Worm (Caenorhabditis elegans) whole organism, mixed stage, embryonic: ENCODE data around the gene cand-1.

Experiments used
- M03D4.4 ChIP-seq: sonication (generic microtip); optimal IDR thresholded peaks from 2 replicates; lab custom pipeline; 2017; ENCODE audit warnings: mild to moderate bottlenecking, missing genetic modification characterization, missing compliant biosample characterization
- blmp-1 ChIP-seq: fragments of 150-350 bp; optimal IDR thresholded peaks from 2 replicates; lab custom pipeline; 2014; ENCODE audit warnings: missing biosample characterization, missing genetic modification characterization
- ceh-39 ChIP-seq: fragments of 150-350 bp; optimal IDR thresholded peaks from 2 replicates; lab custom pipeline; 2014; ENCODE audit warnings: missing biosample characterization, missing genetic modification characterization
- ceh-43 ChIP-seq: fragments of 200-800 bp; sonication (Bioruptor generic); optimal IDR thresholded peaks from 2 replicates; lab custom pipeline; 2018; ENCODE audit warnings: mild to moderate bottlenecking, missing genetic modification characterization, moderate library complexity, missing compliant biosample characterization
- ceh-83 ChIP-seq: fragments of 200-800 bp; sonication (Bioruptor generic); optimal IDR thresholded peaks from 2 replicates; lab custom pipeline; 2018; ENCODE audit warnings: mild to moderate bottlenecking, missing genetic modification characterization, missing compliant biosample characterization
- ces-1 ChIP-seq: fragments of 150-350 bp; optimal IDR thresholded peaks from 2 replicates; lab custom pipeline; 2014; ENCODE audit warnings: missing biosample characterization, missing genetic modification reagents, missing genetic modification characterization
- cnd-1 ChIP-seq: fragments of 200-800 bp; sonication (Bioruptor generic); optimal IDR thresholded peaks from 2 replicates; lab custom pipeline; 2018; ENCODE audit warnings: mild to moderate bottlenecking, missing genetic modification characterization, missing compliant biosample characterization
- drap-1 ChIP-seq: fragments of 200-800 bp; sonication (Bioruptor generic); optimal IDR thresholded peaks from 3 replicates; lab custom pipeline; 2018; ENCODE audit warnings: mild to moderate bottlenecking, missing genetic modification characterization, missing compliant biosample characterization
- elt-1 ChIP-seq: sonication (generic microtip); optimal IDR thresholded peaks from 2 replicates; lab custom pipeline; 2017; ENCODE audit warnings: missing genetic modification characterization, mild to moderate bottlenecking, missing compliant biosample characterization, antibody characterized with exemption, moderate library complexity, borderline replicate concordance; ENCODE audit not compliant: insufficient read depth
- elt-3 ChIP-seq: fragments of 150-350 bp; optimal IDR thresholded peaks from 2 replicates; lab custom pipeline; 2014; ENCODE audit warnings: missing biosample characterization, missing genetic modification characterization
- flh-1 ChIP-seq: fragments of 200-800 bp; sonication (Bioruptor generic); optimal IDR thresholded peaks from 2 replicates; lab custom pipeline; 2018; ENCODE audit warnings: mild to moderate bottlenecking, missing genetic modification characterization, moderate library complexity, missing compliant biosample characterization
- ham-2 ChIP-seq: fragments of 200-800 bp; sonication (Bioruptor generic); optimal IDR thresholded peaks from 2 replicates; lab custom pipeline; 2018; ENCODE audit warnings: mild to moderate bottlenecking, missing genetic modification characterization, missing compliant biosample characterization
- hlh-1 ChIP-seq: fragments of 150-350 bp; optimal IDR thresholded peaks from 2 replicates; lab custom pipeline; 2014; ENCODE audit warnings: missing biosample characterization, missing genetic modification reagents, missing genetic modification characterization
- lin-13 ChIP-seq: fragments of 150-350 bp; optimal IDR thresholded peaks from 2 replicates; lab custom pipeline; 2014; ENCODE audit warnings: missing biosample characterization, missing genetic modification characterization
- lin-32 ChIP-seq: fragments of 200-800 bp; sonication (Bioruptor generic); optimal IDR thresholded peaks from 2 replicates; lab custom pipeline; 2018; ENCODE audit warnings: mild to moderate bottlenecking, missing genetic modification characterization, missing compliant biosample characterization
- lsy-2 ChIP-seq: fragments of 150-350 bp; optimal IDR thresholded peaks from 2 replicates; lab custom pipeline; 2014; ENCODE audit warnings: missing biosample characterization, missing genetic modification characterization
- mab-5 ChIP-seq: fragments of 150-350 bp; optimal IDR thresholded peaks from 2 replicates; lab custom pipeline; 2014; ENCODE audit warnings: missing biosample characterization, missing genetic modification characterization
- mep-1 ChIP-seq: fragments of 150-350 bp; optimal IDR thresholded peaks from 2 replicates; lab custom pipeline; 2017; ENCODE audit warnings: missing biosample characterization, missing genetic modification reagents, missing genetic modification characterization, inconsistent platforms
- mls-2 ChIP-seq: sonication (generic microtip); optimal IDR thresholded peaks from 2 replicates; lab custom pipeline; 2016; ENCODE audit warnings: mild to moderate bottlenecking, missing genetic modification characterization, moderate library complexity, missing compliant biosample characterization
- nhr-12 ChIP-seq: fragments of 150-350 bp; optimal IDR thresholded peaks from 2 replicates; lab custom pipeline; 2014; ENCODE audit warnings: missing biosample characterization, missing genetic modification characterization
- nhr-2 ChIP-seq: fragments of 150-350 bp; optimal IDR thresholded peaks from 2 replicates; lab custom pipeline; 2014; ENCODE audit warnings: missing biosample characterization, missing genetic modification characterization
- nhr-237 ChIP-seq: fragments of 150-350 bp; optimal IDR thresholded peaks from 2 replicates; lab custom pipeline; 2014; ENCODE audit warnings: missing biosample characterization, missing genetic modification characterization
- nhr-28 ChIP-seq: fragments of 150-350 bp; optimal IDR thresholded peaks from 2 replicates; lab custom pipeline; 2014; ENCODE audit warnings: missing biosample characterization, missing genetic modification characterization
- pha-4 ChIP-seq: fragments of 150-350 bp; optimal IDR thresholded peaks from 2 replicates; lab custom pipeline; 2018; ENCODE audit warnings: missing biosample characterization, missing genetic modification reagents, missing genetic modification characterization
- sem-2 ChIP-seq: fragments of 200-800 bp; sonication (Bioruptor generic); optimal IDR thresholded peaks from 2 replicates; lab custom pipeline; 2018; ENCODE audit warnings: mild to moderate bottlenecking, missing genetic modification characterization, missing compliant biosample characterization
- snpc-4 ChIP-seq: fragments of 150-350 bp; optimal IDR thresholded peaks from 2 replicates; lab custom pipeline; 2014; ENCODE audit warnings: missing biosample characterization, missing genetic modification characterization
- sptf-1 ChIP-seq: sonication (generic microtip); optimal IDR thresholded peaks from 2 replicates; lab custom pipeline; 2017; ENCODE audit warnings: mild to moderate bottlenecking, missing genetic modification characterization, moderate library complexity, missing compliant biosample characterization
- tbx-8 ChIP-seq: fragments of 200-800 bp; sonication (Bioruptor generic); optimal IDR thresholded peaks from 2 replicates; lab custom pipeline; 2018; ENCODE audit warnings: mild to moderate bottlenecking, missing genetic modification characterization, moderate library complexity, missing compliant biosample characterization
- unc-120 ChIP-seq: sonication (generic microtip); optimal IDR thresholded peaks from 2 replicates; lab custom pipeline; 2017; ENCODE audit warnings: missing genetic modification characterization, missing compliant biosample characterization; ENCODE audit not compliant: poor library complexity, severe bottlenecking
- unc-39 ChIP-seq: fragments of 150-350 bp; optimal IDR thresholded peaks from 2 replicates; lab custom pipeline; 2014; ENCODE audit warnings: missing biosample characterization, missing genetic modification characterization
- unc-62 ChIP-seq: fragments of 150-350 bp; optimal IDR thresholded peaks from 2 replicates; lab custom pipeline; 2014; ENCODE audit warnings: missing biosample characterization, missing genetic modification reagents, missing genetic modification characterization
- ztf-11 ChIP-seq: fragments of 150-350 bp; optimal IDR thresholded peaks from 2 replicates; lab custom pipeline; 2014; ENCODE audit warnings: missing biosample characterization, missing genetic modification characterization

cand-1 gene

ce11 chrV:16804795-16805194 lies 2.1 kb downstream of the cand-1 start:
- no peak for TF ChIP-seq lin-32 (GFP tag; lab: Kevin White, UChicago)
- TF ChIP-seq elt-1, result no peak
- no peak for TF ChIP-seq ham-2 (GFP tag; lab: Kevin White, UChicago)
- TF ChIP-seq sem-2 (GFP tag; lab: Kevin White, UChicago), result no peak
- TF ChIP-seq nhr-237 (tag; lab: Kevin White, UChicago), result no peak

ce11 chrV:16808168-16808567 lies 5.5 kb downstream of the cand-1 start:
- TF ChIP-seq pha-4 (tag; lab: Kevin White, UChicago) (no peak), lsy-2 (tag; lab: Kevin White, UChicago) (no peak), M03D4.4 (tag; lab: Kevin White, UChicago) (no peak), unc-62 (GFP tag; lab: Kevin White, UChicago) (no peak), snpc-4 (no peak), ztf-11 (no peak), nhr-237 (tag; lab: Kevin White, UChicago) (no peak), ceh-39 (tag; lab: Kevin White, UChicago) (no peak), mep-1 (tag; lab: Kevin White, UChicago) (no peak), lin-32 (GFP tag; lab: Kevin White, UChicago) (no peak), mab-5 (no peak), unc-120 (tag; lab: Kevin White, UChicago) (no peak), ham-2 (GFP tag; lab: Kevin White, UChicago) (no peak), sem-2 (GFP tag; lab: Kevin White, UChicago) (no peak), blmp-1 (tag; lab: Kevin White, UChicago) (no peak), tbx-8 (GFP tag; lab: Kevin White, UChicago) (no peak), cnd-1 (tag; lab: Kevin White, UChicago) (no peak), mls-2 (tag; lab: Kevin White, UChicago) (no peak)

ce11 chrV:16811841-16812240 lies 9.2 kb downstream of the cand-1 start:
- TF ChIP-seq flh-1 (GFP tag; lab: Kevin White, UChicago), result no peak
- no peak for TF ChIP-seq ceh-39 (tag; lab: Kevin White, UChicago)
- no peak for TF ChIP-seq ceh-43
- no peak for TF ChIP-seq mab-5
- TF ChIP-seq ham-2 (GFP tag; lab: Kevin White, UChicago), result no peak
- no peak for TF ChIP-seq elt-1
- no peak for TF ChIP-seq unc-39
- TF ChIP-seq sptf-1 (tag; lab: Kevin White, UChicago), result no peak
- TF ChIP-seq nhr-12 (tag; lab: Kevin White, UChicago), result no peak
- TF ChIP-seq mep-1 (tag; lab: Kevin White, UChicago), result no peak
- TF ChIP-seq unc-62 (GFP tag; lab: Kevin White, UChicago), result no peak
- no peak for TF ChIP-seq drap-1 (GFP tag; lab: Kevin White, UChicago)
- TF ChIP-seq nhr-28 (tag; lab: Kevin White, UChicago), result no peak
- no peak for TF ChIP-seq sem-2 (GFP tag; lab: Kevin White, UChicago)
- TF ChIP-seq lin-13 (tag; lab: Kevin White, UChicago), result no peak
- no peak for TF ChIP-seq elt-3

ce11 chrV:16812371-16812770 lies 9.7 kb downstream of the cand-1 start:
- TF ChIP-seq ham-2 (GFP tag; lab: Kevin White, UChicago), result no peak
- TF ChIP-seq ceh-43, result no peak
- no peak for TF ChIP-seq nhr-12 (tag; lab: Kevin White, UChicago)

ce11 chrV:16814541-16815207 lies 12.0 kb downstream of the cand-1 start:
- TF ChIP-seq sptf-1 (tag; lab: Kevin White, UChicago), result no peak
- TF ChIP-seq unc-62 (GFP tag; lab: Kevin White, UChicago), result peak; percentile 16

ce11 chrV:16815261-16815660 lies 12.6 kb downstream of the cand-1 start, which contains the start of gene T20B3.1:
Gene T20B3.1 (plus strand): TSS chrV:16815561.
- TF ChIP-seq lin-32 (GFP tag; lab: Kevin White, UChicago) (no peak), hlh-1 (tag; lab: Kevin White, UChicago) (no peak), mep-1 (tag; lab: Kevin White, UChicago) (no peak), snpc-4 (no peak), ztf-11 (no peak), unc-62 (GFP tag; lab: Kevin White, UChicago) (no peak), elt-1 (no peak), ham-2 (GFP tag; lab: Kevin White, UChicago) (no peak), elt-3 (no peak), nhr-2 (tag; lab: Kevin White, UChicago) (no peak), unc-39 (no peak), lsy-2 (tag; lab: Kevin White, UChicago) (no peak), ceh-83 (GFP tag; lab: Kevin White, UChicago) (no peak), nhr-237 (tag; lab: Kevin White, UChicago) (no peak), ceh-43 (no peak), blmp-1 (tag; lab: Kevin White, UChicago) (no peak), flh-1 (GFP tag; lab: Kevin White, UChicago) (no peak), ces-1 (GFP tag; lab: Kevin White, UChicago) (no peak)
